Fruit fly (Drosophila melanogaster): Measurements from ENCODE around the gene CG9988.

DNA sequence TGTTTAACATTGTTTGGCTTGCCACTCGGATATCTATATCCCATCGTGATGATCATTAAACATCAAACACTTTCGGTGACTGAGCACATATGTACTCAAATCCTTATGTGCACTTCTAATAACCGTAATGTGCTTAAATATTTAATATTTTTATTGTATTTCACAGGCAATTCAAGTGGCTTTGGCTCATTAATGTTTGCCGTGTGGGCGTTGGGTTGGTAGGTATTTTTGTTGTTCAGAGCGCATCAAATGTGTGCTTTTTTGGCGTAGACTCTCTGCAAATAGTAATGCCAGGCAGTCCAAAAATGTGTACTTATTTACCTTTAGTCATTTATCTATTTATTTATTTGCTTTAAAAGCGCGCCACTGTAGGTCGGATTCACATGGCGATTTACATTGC is 49.3 kb upstream of the CG9988 start:
- TF ChIP-seq CG1620 (GFP tag; optimal IDR thresholded peaks at IDR 0.05) (peak; percentile 30), CG7045 (GFP tag; optimal IDR thresholded peaks at IDR 0.05) (peak; percentile 53), CG33017 (tag; optimal IDR thresholded peaks at IDR 0.05) (no peak), CG11617 (GFP tag; optimal IDR thresholded peaks at IDR 0.05) (peak; percentile 33), CG12768 (GFP tag; optimal IDR thresholded peaks at IDR 0.05) (peak; percentile 23), toe (GFP tag; optimal IDR thresholded peaks at IDR 0.05) (no peak), tj (GFP tag; optimal IDR thresholded peaks at IDR 0.05) (no peak), Hr96 (GFP tag; optimal IDR thresholded peaks at IDR 0.05) (no peak), cic (GFP tag; optimal IDR thresholded peaks at IDR 0.05) (no peak), CG7101 (tag; optimal IDR thresholded peaks at IDR 0.05) (peak; percentile 12), Clk (GFP tag; optimal IDR thresholded peaks at IDR 0.05) (no peak), CG5204 (GFP tag; optimal IDR thresholded peaks at IDR 0.05) (no peak), Mnt (GFP tag; optimal IDR thresholded peaks at IDR 0.05) (peak; percentile 9), Crg-1 (GFP tag; optimal IDR thresholded peaks at IDR 0.05) (peak; percentile 65)

Measured in whole organism, adult.